Worm (Caenorhabditis elegans) whole organism, mixed stage, embryonic: ENCODE measurements around the gene ZK792.1.

Experiments used
- mab-5 ChIP-seq: fragments of 150-350 bp; optimal IDR thresholded peaks from 2 replicates; lab custom pipeline; 2014; ENCODE audit warnings: missing biosample characterization, missing genetic modification characterization
- mep-1 ChIP-seq: fragments of 150-350 bp; optimal IDR thresholded peaks from 2 replicates; lab custom pipeline; 2017; ENCODE audit warnings: missing biosample characterization, missing genetic modification reagents, missing genetic modification characterization, inconsistent platforms
- mls-2 ChIP-seq: sonication (generic microtip); optimal IDR thresholded peaks from 2 replicates; lab custom pipeline; 2016; ENCODE audit warnings: mild to moderate bottlenecking, missing genetic modification characterization, moderate library complexity, missing compliant biosample characterization
- nhr-237 ChIP-seq: fragments of 150-350 bp; optimal IDR thresholded peaks from 2 replicates; lab custom pipeline; 2014; ENCODE audit warnings: missing biosample characterization, missing genetic modification characterization
- nhr-76 ChIP-seq: sonication (generic microtip); optimal IDR thresholded peaks from 2 replicates; lab custom pipeline; 2017; ENCODE audit warnings: missing biosample characterization, missing genetic modification characterization
- pha-4 ChIP-seq: fragments of 150-350 bp; optimal IDR thresholded peaks from 2 replicates; lab custom pipeline; 2018; ENCODE audit warnings: missing biosample characterization, missing genetic modification reagents, missing genetic modification characterization
- snpc-4 ChIP-seq: fragments of 150-350 bp; optimal IDR thresholded peaks from 2 replicates; lab custom pipeline; 2014; ENCODE audit warnings: missing biosample characterization, missing genetic modification characterization
- unc-62 ChIP-seq: fragments of 150-350 bp; optimal IDR thresholded peaks from 2 replicates; lab custom pipeline; 2014; ENCODE audit warnings: missing biosample characterization, missing genetic modification reagents, missing genetic modification characterization

- TF ChIP-seq nhr-237 (no peak), pha-4 (tag; lab: Kevin White, UChicago) (no peak), unc-62 (GFP tag; lab: Kevin White, UChicago) (no peak), snpc-4 (no peak), nhr-76 (tag; lab: Kevin White, UChicago) (no peak), mls-2 (tag; lab: Kevin White, UChicago) (no peak), mep-1 (no peak), mab-5 (no peak)
Observed at ce11 chrIV:11656144-11656780, 3.4 kb upstream of the ZK792.1 start, which contains the start of gene ZK809.5.
